Worm (Caenorhabditis elegans) whole organism, early embryonic: ENCODE measurements around the gene trx-1.

Source experiments
- ceh-13 ChIP-seq: fragments of 200-800 bp; sonication (Bioruptor generic); optimal IDR thresholded peaks from 2 replicates; lab custom pipeline; 2018; ENCODE audit warnings: mild to moderate bottlenecking, missing genetic modification characterization, missing compliant biosample characterization
- flt-1 ChIP-seq: fragments of 200-800 bp; sonication (Bioruptor generic); IDR thresholded peaks from 2 replicates; pipeline ENCODE4 v1.3.6; 2022; ENCODE audit warnings: missing genetic modification characterization, missing compliant biosample characterization

- TF ChIP-seq ceh-13 (GFP tag; lab: Kevin White, UChicago) (no peak), flt-1 (GFP tag; lab: Robert Waterston, UW) (no peak)
Measured at ce11 chrII:7795299-7795698, 41.9 kb upstream of the trx-1 start.
